Worm (Caenorhabditis elegans) whole organism, midembryonic: Measurements from ENCODE around the gene E03H12.5.
A peak's percentile ranks its signal among the peaks of the same experiment; 100 is the strongest.

Source experiments
- T22C8.4 ChIP-seq: fragments of 200-800 bp; sonication (Bioruptor generic); IDR thresholded peaks from 2 replicates; pipeline ENCODE4 v1.3.6; 2022; ENCODE audit warnings: missing genetic modification characterization, missing compliant biosample characterization
- cog-1 ChIP-seq: sonication (generic microtip); optimal IDR thresholded peaks from 2 replicates; lab custom pipeline; 2016; ENCODE audit warnings: missing genetic modification characterization, missing compliant biosample characterization
- flt-1 ChIP-seq: fragments of 200-800 bp; sonication (Bioruptor generic); IDR thresholded peaks from 2 replicates; pipeline ENCODE4 v1.3.6; 2022; ENCODE audit warnings: missing genetic modification characterization, missing compliant biosample characterization
- klf-2 ChIP-seq: fragments of 200-800 bp; sonication (Bioruptor generic); conservative IDR thresholded peaks from 2 replicates; pipeline ENCODE4 v1.3.6; 2022; ENCODE audit warnings: missing genetic modification reagents, missing genetic modification characterization, missing compliant biosample characterization
- med-1 ChIP-seq: sonication (generic microtip); optimal IDR thresholded peaks from 2 replicates; lab custom pipeline; 2017; ENCODE audit warnings: missing genetic modification characterization, mild to moderate bottlenecking, missing compliant biosample characterization, antibody characterized with exemption, missing genetic modification reagents; ENCODE audit not compliant: insufficient read depth
- ref-1 ChIP-seq: fragments of 200-800 bp; sonication (Bioruptor generic); conservative IDR thresholded peaks from 2 replicates; pipeline ENCODE4 v1.3.6; 2022; ENCODE audit warnings: missing genetic modification reagents, missing genetic modification characterization, missing compliant biosample characterization
- tab-1 ChIP-seq: fragments of 200-800 bp; sonication (Bioruptor generic); IDR thresholded peaks from 2 replicates; pipeline ENCODE4 v1.3.6; 2022; ENCODE audit warnings: missing genetic modification characterization, missing compliant biosample characterization
- ztf-23 ChIP-seq: fragments of 200-800 bp; sonication (Bioruptor generic); IDR thresholded peaks from 2 replicates; pipeline ENCODE4 v1.3.6; 2022; ENCODE audit warnings: missing genetic modification reagents, missing genetic modification characterization, missing compliant biosample characterization
- ztf-29 ChIP-seq: fragments of 200-800 bp; sonication (Bioruptor generic); IDR thresholded peaks from 2 replicates; pipeline ENCODE4 v1.3.6; 2022; ENCODE audit warnings: missing genetic modification reagents, missing genetic modification characterization, missing compliant biosample characterization

E03H12.5 gene

ce11 chrIV:4977176-4977693 lies at the start of gene E03H12.5:
Gene E03H12.5 (plus strand): TSS chrIV:4977226.
- TF ChIP-seq ref-1 (no peak), ztf-29 (GFP tag; lab: Robert Waterston, UW) (no peak), ztf-23 (GFP tag; lab: Robert Waterston, UW) (no peak), med-1 (GFP tag; lab: Kevin White, UChicago) (no peak), klf-2 (no peak), tab-1 (no peak), T22C8.4 (no peak), cog-1 (no peak), flt-1 (no peak)

DNA sequence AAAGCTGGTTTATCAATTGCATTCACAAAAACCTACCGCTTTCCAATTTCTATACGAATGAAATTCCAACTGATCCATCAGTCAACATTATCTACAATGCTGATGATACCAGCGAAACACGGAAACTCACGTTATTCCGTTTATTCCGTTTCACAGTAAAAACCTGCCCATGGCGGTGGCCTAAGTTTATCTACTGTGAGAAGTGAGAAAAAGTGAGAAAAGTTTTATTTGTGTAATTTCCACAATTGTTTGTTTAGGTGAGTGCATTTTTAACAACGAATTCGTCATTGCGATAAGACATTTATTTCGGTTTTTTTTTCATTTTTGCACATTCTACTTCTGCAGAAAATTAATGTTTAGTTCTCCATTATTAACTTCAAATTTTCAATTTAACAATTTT lies 47.0 kb upstream of the E03H12.5 start, which contains the start of gene Y9C9A.8:
Gene Y9C9A.8, plus strand, starts transcription at position 301 of the 400 bp plus-strand sequence.
- no peak for TF ChIP-seq ztf-23 (GFP tag; lab: Robert Waterston, UW)
- TF ChIP-seq klf-2 = no peak

DNA sequence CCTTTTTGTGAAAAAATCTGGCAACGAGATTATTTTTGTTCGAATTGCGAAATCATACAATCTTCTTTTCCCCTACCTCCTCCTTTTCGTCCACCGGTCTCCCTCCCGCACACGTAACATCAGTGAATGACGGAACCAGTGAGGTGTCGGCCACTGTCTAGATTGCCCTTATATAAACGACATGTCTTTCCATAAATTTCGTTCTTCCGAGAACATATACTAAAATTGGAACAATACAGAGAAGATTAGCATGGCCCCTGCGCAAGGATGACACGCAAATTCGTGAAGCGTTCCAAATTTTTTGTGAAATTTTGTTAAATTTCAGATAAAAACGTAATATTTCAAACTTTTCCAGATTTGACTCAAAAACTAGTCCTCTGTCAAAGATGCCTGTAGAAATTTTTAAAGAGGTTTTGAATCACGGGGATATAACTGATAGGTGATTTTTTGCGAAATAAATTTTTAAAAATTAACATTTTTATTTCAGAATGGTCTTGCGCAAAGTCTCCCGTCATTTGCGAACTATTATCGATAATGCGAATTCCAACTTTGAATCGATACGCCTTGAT lies 46.2 kb upstream of the E03H12.5 start:
- TF ChIP-seq tab-1 = no peak
- TF ChIP-seq flt-1 = no peak
- TF ChIP-seq T22C8.4 = no peak
- no peak for TF ChIP-seq ztf-23 (GFP tag; lab: Robert Waterston, UW)
- TF ChIP-seq ref-1 = no peak
- no peak for TF ChIP-seq ztf-29 (GFP tag; lab: Robert Waterston, UW)
- no peak for TF ChIP-seq cog-1
- no peak for TF ChIP-seq med-1 (GFP tag; lab: Kevin White, UChicago)
- no peak for TF ChIP-seq klf-2

DNA sequence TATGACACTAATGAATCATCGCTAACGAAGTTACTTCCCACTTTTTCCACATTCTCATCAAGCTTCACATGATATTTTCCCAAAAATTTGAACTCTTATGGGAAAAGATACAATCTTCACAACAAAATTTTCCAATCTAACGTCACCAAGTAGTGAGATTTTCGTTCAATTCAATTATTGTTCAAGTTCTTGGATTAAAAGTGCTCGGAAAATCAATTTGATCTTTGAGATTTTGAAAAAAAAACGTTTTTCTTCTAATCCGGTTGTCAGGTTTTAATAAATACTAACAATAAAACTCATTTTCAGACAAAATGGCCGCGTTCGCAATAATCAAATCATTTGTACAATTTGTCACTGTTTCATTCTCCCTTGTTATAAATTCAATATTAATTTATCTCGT lies 42.9 kb upstream of the E03H12.5 start, which contains the start of gene str-153:
Gene str-153, plus strand, starts transcription at position 301 of the 400 bp plus-strand sequence.
- no peak for TF ChIP-seq klf-2

- TF ChIP-seq ztf-23 (GFP tag; lab: Robert Waterston, UW) (no peak), T22C8.4 (no peak), ref-1 (no peak), klf-2 (no peak), ztf-29 (GFP tag; lab: Robert Waterston, UW) (no peak)
These were observed 39.4 kb upstream of the E03H12.5 start, which contains the start of gene fbxa-86 for ce11 chrIV:4937647-4938046. Gene fbxa-86 (minus strand): TSS chrIV:4938013.

ce11 chrIV:4938664-4939063 lies 38.4 kb upstream of the E03H12.5 start, which contains the start of gene str-168:
Gene str-168 (plus strand): TSS chrIV:4938964.
- TF ChIP-seq ztf-23 (GFP tag; lab: Robert Waterston, UW) (no peak), T22C8.4 (no peak), med-1 (GFP tag; lab: Kevin White, UChicago) (no peak), tab-1 (no peak), cog-1 (no peak), ztf-29 (GFP tag; lab: Robert Waterston, UW) (no peak), ref-1 (no peak), klf-2 (no peak), flt-1 (no peak)

DNA sequence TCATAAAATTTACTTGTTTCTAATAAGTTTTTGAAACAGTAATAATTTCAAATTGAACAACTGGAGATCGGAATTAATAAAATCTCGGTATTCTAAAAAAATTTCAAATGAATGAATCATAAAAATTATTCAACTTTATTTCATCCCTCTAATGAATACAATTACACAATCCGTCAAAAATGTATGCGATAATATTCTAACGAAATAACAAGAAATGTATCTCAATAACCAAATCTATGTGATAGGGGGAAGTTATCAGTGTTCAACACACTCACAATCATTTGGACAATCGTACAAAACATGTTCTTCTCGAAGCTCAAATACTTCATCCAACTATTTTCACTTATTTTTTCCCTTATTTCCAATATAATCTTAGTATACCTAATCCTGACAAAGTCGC lies 35.3 kb upstream of the E03H12.5 start, which contains the start of gene Y9C9A.5:
Gene Y9C9A.5, plus strand, starts transcription at position 301 of the 400 bp plus-strand sequence.
- no peak for TF ChIP-seq med-1 (GFP tag; lab: Kevin White, UChicago)
- no peak for TF ChIP-seq klf-2
- TF ChIP-seq cog-1 = no peak
- TF ChIP-seq ztf-29 (GFP tag; lab: Robert Waterston, UW) = no peak
- TF ChIP-seq flt-1 = no peak
- no peak for TF ChIP-seq ref-1
- TF ChIP-seq tab-1 = no peak
- no peak for TF ChIP-seq T22C8.4
- no peak for TF ChIP-seq ztf-23 (GFP tag; lab: Robert Waterston, UW)

DNA sequence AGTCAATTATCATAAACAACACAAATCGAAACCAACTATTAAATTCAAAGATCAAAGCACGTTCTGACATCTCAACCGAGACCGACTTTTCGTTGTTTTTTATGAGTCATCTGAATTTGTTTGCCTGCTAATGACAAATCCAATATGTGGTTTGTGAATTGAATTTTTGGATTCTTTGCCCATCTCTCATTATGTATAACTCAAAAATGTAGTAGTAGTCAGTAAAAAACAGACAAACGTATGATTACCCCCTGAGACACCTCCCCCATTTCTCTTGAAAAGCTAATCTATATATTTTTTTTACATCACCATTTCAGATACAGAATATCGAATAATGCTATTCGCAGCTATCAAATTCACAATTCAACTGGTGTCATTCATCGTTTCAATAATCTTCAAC lies 31.3 kb upstream of the E03H12.5 start, which contains the start of gene str-169:
Gene str-169, plus strand, starts transcription at position 301 of the 400 bp plus-strand sequence.
- TF ChIP-seq ztf-29 (GFP tag; lab: Robert Waterston, UW) = no peak
- no peak for TF ChIP-seq T22C8.4
- no peak for TF ChIP-seq flt-1
- TF ChIP-seq tab-1 = no peak
- no peak for TF ChIP-seq ref-1
- TF ChIP-seq med-1 (GFP tag; lab: Kevin White, UChicago) = no peak
- TF ChIP-seq ztf-23 (GFP tag; lab: Robert Waterston, UW) = no peak
- TF ChIP-seq cog-1 = no peak
- no peak for TF ChIP-seq klf-2

ce11 chrIV:4949729-4950128 lies 27.3 kb upstream of the E03H12.5 start:
- TF ChIP-seq T22C8.4 (peak; percentile 69), ref-1 (peak; percentile 45; the same call in 1 of the 2 replicates)

- TF ChIP-seq tab-1 (no peak), med-1 (GFP tag; lab: Kevin White, UChicago) (no peak), ref-1 (no peak), klf-2 (no peak), cog-1 (no peak), flt-1 (no peak), T22C8.4 (no peak), ztf-23 (GFP tag; lab: Robert Waterston, UW) (no peak), ztf-29 (GFP tag; lab: Robert Waterston, UW) (no peak)
These were observed 23.1 kb upstream of the E03H12.5 start, which contains the start of gene str-163 for ce11 chrIV:4953887-4954286. Gene str-163 (plus strand): TSS chrIV:4954187.

DNA sequence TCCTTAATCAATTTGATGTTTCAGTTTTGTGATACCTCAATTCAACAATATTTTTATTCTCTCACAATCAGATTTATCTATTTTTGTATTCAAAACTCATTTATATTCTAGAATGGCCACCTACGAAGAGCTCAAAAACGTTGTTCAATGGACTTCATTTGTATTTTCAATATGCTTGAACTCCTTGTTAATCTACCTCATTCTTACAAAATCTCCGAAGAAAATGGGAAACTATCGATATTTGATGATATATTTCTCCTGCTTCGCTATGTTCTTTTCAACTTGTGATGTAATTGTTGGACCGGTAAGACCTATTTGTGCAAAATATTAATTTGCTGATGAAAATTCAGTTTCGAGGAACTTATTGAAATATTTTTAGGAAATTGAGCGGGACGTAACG lies 16.4 kb upstream of the E03H12.5 start, which contains the start of gene str-164:
Gene str-164, plus strand, starts transcription at position 113 of the 400 bp plus-strand sequence.
- TF ChIP-seq cog-1 (no peak), flt-1 (no peak), ztf-23 (GFP tag; lab: Robert Waterston, UW) (no peak), ztf-29 (GFP tag; lab: Robert Waterston, UW) (no peak), tab-1 (no peak), klf-2 (no peak), med-1 (GFP tag; lab: Kevin White, UChicago) (no peak), T22C8.4 (no peak), ref-1 (no peak)
